Worm (Caenorhabditis elegans) whole organism, midembryonic: ENCODE data around the gene BE10.4.

Experiments used
- T22C8.4 ChIP-seq: fragments of 200-800 bp; sonication (Bioruptor generic); IDR thresholded peaks from 2 replicates; pipeline ENCODE4 v1.3.6; 2022; ENCODE audit warnings: missing genetic modification characterization, missing compliant biosample characterization
- flt-1 ChIP-seq: fragments of 200-800 bp; sonication (Bioruptor generic); IDR thresholded peaks from 2 replicates; pipeline ENCODE4 v1.3.6; 2022; ENCODE audit warnings: missing genetic modification characterization, missing compliant biosample characterization
- med-1 ChIP-seq: sonication (generic microtip); optimal IDR thresholded peaks from 2 replicates; lab custom pipeline; 2017; ENCODE audit warnings: missing genetic modification characterization, mild to moderate bottlenecking, missing compliant biosample characterization, antibody characterized with exemption, missing genetic modification reagents; ENCODE audit not compliant: insufficient read depth
- ref-1 ChIP-seq: fragments of 200-800 bp; sonication (Bioruptor generic); conservative IDR thresholded peaks from 2 replicates; pipeline ENCODE4 v1.3.6; 2022; ENCODE audit warnings: missing genetic modification reagents, missing genetic modification characterization, missing compliant biosample characterization

ce11 chrIII:12800529-12800928, 12.8 kb upstream of the BE10.4 start:
- TF ChIP-seq med-1 (GFP tag; lab: Kevin White, UChicago) (no peak), ref-1 (GFP tag; lab: Robert Waterston, UW) (no peak), flt-1 (GFP tag; lab: Robert Waterston, UW) (no peak), T22C8.4 (no peak)
